Worm (Caenorhabditis elegans): ENCODE results near the gene C42C1.19.

- TF ChIP-seq mab-5 (tag; optimal IDR thresholded peaks at IDR 0.05) = no peak
- TF ChIP-seq nhr-237 (tag; optimal IDR thresholded peaks at IDR 0.05) = no peak
- no peak for TF ChIP-seq ZK546.5 (tag; optimal IDR thresholded peaks at IDR 0.05)
- TF ChIP-seq snpc-4 (tag; optimal IDR thresholded peaks at IDR 0.05) = peak; percentile 40
- TF ChIP-seq ztf-1 (GFP tag; conservative IDR thresholded peaks at IDR 0.05) = no peak
- no peak for TF ChIP-seq skn-1 (tag; optimal IDR thresholded peaks at IDR 0.05)
- peak; percentile 98 for TF ChIP-seq nhr-129 (tag; optimal IDR thresholded peaks at IDR 0.05)
- TF ChIP-seq aly-2 (tag; optimal IDR thresholded peaks at IDR 0.05) = no peak
Observed at ce11 chrIV:12268272-12269045, 14.1 kb upstream of the C42C1.19 start, which contains the start of the genes ppm-1.H and rpl-34.

All from whole organism, L2 larva.